Fruit fly (Drosophila melanogaster) whole organism, embryonic: ENCODE results near the gene Cpr62Bc.

Experiments used
- Asciz ChIP-seq: fragments of 200-800 bp; sonication (Bioruptor generic); optimal IDR thresholded peaks from 2 replicates; lab custom pipeline; 2017; ENCODE audit warnings: missing biosample characterization, mild to moderate bottlenecking, missing genetic modification characterization, missing genetic modification reagents
- Atf6 ChIP-seq: fragments of 200-800 bp; sonication (Bioruptor generic); IDR thresholded peaks from 2 replicates; pipeline ENCODE4 v1.3.6; 2022; ENCODE audit warnings: missing biosample characterization, missing genetic modification characterization
- CG10979 ChIP-seq: fragments of 200-800 bp; sonication (Bioruptor generic); optimal IDR thresholded peaks from 2 replicates; lab custom pipeline; 2018; ENCODE audit warnings: missing biosample characterization, mild to moderate bottlenecking, missing genetic modification characterization, moderate library complexity
- CG12071 ChIP-seq: fragments of 200-800 bp; sonication (Bioruptor generic); optimal IDR thresholded peaks from 3 replicates; lab custom pipeline; 2018; ENCODE audit warnings: missing biosample characterization, mild to moderate bottlenecking, missing genetic modification characterization
- CG15514 ChIP-seq: fragments of 200-800 bp; sonication (Bioruptor generic); optimal IDR thresholded peaks from 3 replicates; lab custom pipeline; 2017; ENCODE audit warnings: missing biosample characterization, missing genetic modification characterization, mild to moderate bottlenecking, moderate library complexity, missing genetic modification reagents
- CG15601 ChIP-seq: fragments of 200-800 bp; sonication (Bioruptor generic); optimal IDR thresholded peaks from 3 replicates; lab custom pipeline; 2019; ENCODE audit warnings: missing biosample characterization, mild to moderate bottlenecking, missing genetic modification characterization, moderate library complexity
- CG17328 ChIP-seq: fragments of 200-800 bp; sonication (Bioruptor generic); IDR thresholded peaks from 2 replicates; pipeline ENCODE4 v1.3.6; 2022; ENCODE audit warnings: missing biosample characterization, missing genetic modification characterization
- CG17829 ChIP-seq: fragments of 200-800 bp; optimal IDR thresholded peaks from 2 replicates; lab custom pipeline; 2019; ENCODE audit warnings: missing biosample characterization, mild to moderate bottlenecking, missing genetic modification characterization, moderate library complexity
- CG18599 ChIP-seq: fragments of 200-800 bp; sonication (Bioruptor generic); optimal IDR thresholded peaks from 3 replicates; lab custom pipeline; 2017; ENCODE audit warnings: missing biosample characterization, missing genetic modification characterization, mild to moderate bottlenecking, moderate library complexity, missing genetic modification reagents
- CG18764 ChIP-seq: fragments of 200-800 bp; sonication (Bioruptor generic); optimal IDR thresholded peaks from 3 replicates; lab custom pipeline; 2016; ENCODE audit warnings: missing biosample characterization, missing genetic modification characterization
- CG31441 ChIP-seq: fragments of 200-800 bp; sonication (Bioruptor generic); IDR thresholded peaks from 2 replicates; pipeline ENCODE4 v1.3.6; 2022; ENCODE audit warnings: missing biosample characterization, missing genetic modification characterization
- CG4282 ChIP-seq: fragments of 200-800 bp; sonication (Bioruptor generic); optimal IDR thresholded peaks from 2 replicates; lab custom pipeline; 2016; ENCODE audit warnings: missing biosample characterization, missing genetic modification characterization
- CG4617 ChIP-seq: fragments of 200-800 bp; sonication (Bioruptor generic); optimal IDR thresholded peaks from 3 replicates; lab custom pipeline; 2016; ENCODE audit warnings: missing biosample characterization, missing genetic modification characterization, borderline replicate concordance
- CG6689 ChIP-seq: fragments of 200-800 bp; sonication (Bioruptor generic); IDR thresholded peaks from 2 replicates; pipeline ENCODE4 v1.3.6; 2022; ENCODE audit warnings: missing biosample characterization, missing genetic modification characterization
- CG7839 ChIP-seq: fragments of 200-800 bp; sonication (Bioruptor generic); optimal IDR thresholded peaks from 3 replicates; lab custom pipeline; 2018; ENCODE audit warnings: missing biosample characterization, mild to moderate bottlenecking, missing genetic modification characterization, moderate library complexity
- CG8388 ChIP-seq: fragments of 200-800 bp; sonication (Bioruptor generic); optimal IDR thresholded peaks from 2 replicates; lab custom pipeline; 2019; ENCODE audit warnings: missing biosample characterization, mild to moderate bottlenecking, missing genetic modification characterization, moderate library complexity
- CkIIα-i1 ChIP-seq: fragments of 200-800 bp; sonication (Bioruptor generic); IDR thresholded peaks from 2 replicates; pipeline ENCODE4 v1.3.6; 2022; ENCODE audit warnings: missing biosample characterization, missing genetic modification characterization
- Gug ChIP-seq: fragments of 200-800 bp; sonication (Bioruptor generic); IDR thresholded peaks from 4 replicates; pipeline ENCODE4 v1.3.6; 2022; ENCODE audit warnings: missing biosample characterization, missing genetic modification characterization
- H2.0 ChIP-seq: fragments of 200-800 bp; sonication (Bioruptor generic); IDR thresholded peaks from 2 replicates; pipeline ENCODE4 v1.3.6; 2022; ENCODE audit warnings: missing biosample characterization, missing genetic modification characterization
- Jarid2 ChIP-seq: fragments of 200-800 bp; sonication (Bioruptor generic); optimal IDR thresholded peaks from 3 replicates; lab custom pipeline; 2017; ENCODE audit warnings: mild to moderate bottlenecking, missing biosample characterization, missing genetic modification reagents, missing genetic modification characterization
- MBD-R2 ChIP-seq: fragments of 200-800 bp; sonication (Bioruptor generic); IDR thresholded peaks from 2 replicates; pipeline ENCODE4 v1.3.6; 2022; ENCODE audit warnings: missing biosample characterization, missing genetic modification characterization
- Mes4 ChIP-seq: fragments of 200-800 bp; sonication (Bioruptor generic); optimal IDR thresholded peaks from 2 replicates; lab custom pipeline; 2016; ENCODE audit warnings: missing biosample characterization, missing genetic modification characterization
- NFAT ChIP-seq: fragments of 200-800 bp; sonication (Bioruptor generic); IDR thresholded peaks from 2 replicates; pipeline ENCODE4 v1.3.6; 2022; ENCODE audit warnings: missing biosample characterization, missing genetic modification characterization
- Neu2 ChIP-seq: fragments of 200-800 bp; sonication (Bioruptor generic); optimal IDR thresholded peaks from 3 replicates; lab custom pipeline; 2016; ENCODE audit warnings: missing biosample characterization, missing genetic modification characterization, borderline replicate concordance
- Poxn ChIP-seq: fragments of 200-800 bp; sonication (Bioruptor generic); IDR thresholded peaks from 2 replicates; pipeline ENCODE4 v1.3.6; 2022; ENCODE audit warnings: missing biosample characterization, missing genetic modification characterization
- Rfx ChIP-seq: fragments of 200-800 bp; sonication (Bioruptor generic); IDR thresholded peaks from 2 replicates; pipeline ENCODE4 v1.3.6; 2022; ENCODE audit warnings: missing biosample characterization, missing genetic modification characterization
- Sox100B ChIP-seq: fragments of 200-800 bp; sonication (Bioruptor generic); optimal IDR thresholded peaks from 3 replicates; lab custom pipeline; 2018; ENCODE audit warnings: missing biosample characterization, mild to moderate bottlenecking, missing genetic modification characterization
- Spps ChIP-seq: fragments of 200-800 bp; sonication (Bioruptor generic); optimal IDR thresholded peaks from 2 replicates; lab custom pipeline; 2018; ENCODE audit warnings: missing biosample characterization, mild to moderate bottlenecking, missing genetic modification characterization
- YL-1 ChIP-seq: fragments of 200-800 bp; sonication (Bioruptor generic); optimal IDR thresholded peaks from 3 replicates; lab custom pipeline; 2017; ENCODE audit warnings: missing biosample characterization, mild to moderate bottlenecking, missing genetic modification characterization
- chm ChIP-seq: fragments of 200-800 bp; sonication (Bioruptor generic); IDR thresholded peaks from 2 replicates; pipeline ENCODE4 v1.3.6; 2022; ENCODE audit warnings: missing biosample characterization, missing genetic modification characterization
- corto ChIP-seq: fragments of 200-800 bp; sonication (Bioruptor generic); optimal IDR thresholded peaks from 2 replicates; lab custom pipeline; 2016; ENCODE audit warnings: missing biosample characterization, mild to moderate bottlenecking, missing genetic modification characterization, moderate library complexity
- crp ChIP-seq, 2 experiments: fragments of 200-800 bp; sonication (Bioruptor generic); optimal IDR thresholded peaks; 2 replicates in 1 of 2; 3 replicates in 1 of 2; lab custom pipeline; 2017; ENCODE audit warnings: missing biosample characterization in 2 of 2, missing genetic modification characterization in 2 of 2, mild to moderate bottlenecking in 1 of 2, moderate library complexity in 1 of 2
- ewg ChIP-seq: fragments of 200-800 bp; sonication (Bioruptor generic); optimal IDR thresholded peaks from 3 replicates; lab custom pipeline; 2017; ENCODE audit warnings: mild to moderate bottlenecking, missing biosample characterization, missing genetic modification reagents, missing genetic modification characterization
- fd102C ChIP-seq: fragments of 200-800 bp; sonication (Bioruptor generic); optimal IDR thresholded peaks from 2 replicates; lab custom pipeline; 2018; ENCODE audit warnings: missing biosample characterization, mild to moderate bottlenecking, missing genetic modification characterization, moderate library complexity
- fd64A ChIP-seq: fragments of 200-800 bp; sonication (Bioruptor generic); optimal IDR thresholded peaks from 3 replicates; lab custom pipeline; 2018; ENCODE audit warnings: missing biosample characterization, mild to moderate bottlenecking, missing genetic modification characterization
- fd96Cb ChIP-seq: fragments of 200-800 bp; sonication (Bioruptor generic); optimal IDR thresholded peaks from 2 replicates; lab custom pipeline; 2018; ENCODE audit warnings: missing biosample characterization, mild to moderate bottlenecking, missing genetic modification characterization, moderate library complexity
- grau ChIP-seq: fragments of 200-800 bp; optimal IDR thresholded peaks from 3 replicates; lab custom pipeline; 2019; ENCODE audit warnings: missing biosample characterization, mild to moderate bottlenecking, missing genetic modification characterization, moderate library complexity
- grn ChIP-seq: fragments of 200-800 bp; sonication (Bioruptor generic); optimal IDR thresholded peaks from 3 replicates; lab custom pipeline; 2017; ENCODE audit warnings: missing biosample characterization, missing genetic modification characterization
- klu ChIP-seq: fragments of 200-800 bp; sonication (Bioruptor generic); IDR thresholded peaks from 2 replicates; pipeline ENCODE4 v1.3.6; 2022; ENCODE audit warnings: missing biosample characterization, missing genetic modification characterization
- luna ChIP-seq: fragments of 200-800 bp; sonication (Bioruptor generic); optimal IDR thresholded peaks from 2 replicates; lab custom pipeline; 2016; ENCODE audit warnings: missing biosample characterization, missing genetic modification characterization
- nerfin-1 ChIP-seq: fragments of 200-800 bp; sonication (Bioruptor generic); optimal IDR thresholded peaks from 3 replicates; lab custom pipeline; 2019; ENCODE audit warnings: missing biosample characterization, mild to moderate bottlenecking, missing genetic modification characterization, moderate library complexity
- nom ChIP-seq: fragments of 200-800 bp; sonication (Bioruptor generic); optimal IDR thresholded peaks from 2 replicates; lab custom pipeline; 2017; ENCODE audit warnings: missing biosample characterization, missing genetic modification characterization, mild to moderate bottlenecking, moderate library complexity, missing genetic modification reagents
- pros ChIP-seq: fragments of 200-800 bp; sonication (Bioruptor generic); optimal IDR thresholded peaks from 3 replicates; lab custom pipeline; 2019; ENCODE audit warnings: missing biosample characterization, mild to moderate bottlenecking, missing genetic modification characterization, moderate library complexity
- scrt ChIP-seq: fragments of 200-800 bp; sonication (Bioruptor generic); optimal IDR thresholded peaks from 2 replicates; lab custom pipeline; 2018; ENCODE audit warnings: missing biosample characterization, mild to moderate bottlenecking, missing genetic modification characterization, moderate library complexity
- sob ChIP-seq: fragments of 200-800 bp; sonication (Bioruptor generic); IDR thresholded peaks from 2 replicates; pipeline ENCODE4 v1.3.6; 2022; ENCODE audit warnings: missing biosample characterization, missing genetic modification characterization
- tap ChIP-seq: fragments of 200-800 bp; optimal IDR thresholded peaks from 3 replicates; lab custom pipeline; 2019; ENCODE audit warnings: missing biosample characterization, mild to moderate bottlenecking, missing genetic modification characterization, moderate library complexity
- unc-4 ChIP-seq: fragments of 200-800 bp; sonication (Bioruptor generic); IDR thresholded peaks from 2 replicates; pipeline ENCODE4 v1.3.6; 2022; ENCODE audit warnings: missing biosample characterization, missing genetic modification characterization; ENCODE audit not compliant: partially characterized antibody
- unpg ChIP-seq: fragments of 200-800 bp; sonication (Bioruptor generic); optimal IDR thresholded peaks from 3 replicates; lab custom pipeline; 2018; ENCODE audit warnings: missing biosample characterization, mild to moderate bottlenecking, missing genetic modification characterization, moderate library complexity
- vvl ChIP-seq: fragments of 200-800 bp; sonication (Bioruptor generic); IDR thresholded peaks from 2 replicates; pipeline ENCODE4 v1.3.6; 2022; ENCODE audit warnings: missing biosample characterization, missing genetic modification characterization
- wdn ChIP-seq: fragments of 200-800 bp; sonication (Bioruptor generic); IDR thresholded peaks from 2 replicates; pipeline ENCODE4 v1.3.6; 2022; ENCODE audit warnings: missing biosample characterization, missing genetic modification characterization

Cpr62Bc gene

DNA sequence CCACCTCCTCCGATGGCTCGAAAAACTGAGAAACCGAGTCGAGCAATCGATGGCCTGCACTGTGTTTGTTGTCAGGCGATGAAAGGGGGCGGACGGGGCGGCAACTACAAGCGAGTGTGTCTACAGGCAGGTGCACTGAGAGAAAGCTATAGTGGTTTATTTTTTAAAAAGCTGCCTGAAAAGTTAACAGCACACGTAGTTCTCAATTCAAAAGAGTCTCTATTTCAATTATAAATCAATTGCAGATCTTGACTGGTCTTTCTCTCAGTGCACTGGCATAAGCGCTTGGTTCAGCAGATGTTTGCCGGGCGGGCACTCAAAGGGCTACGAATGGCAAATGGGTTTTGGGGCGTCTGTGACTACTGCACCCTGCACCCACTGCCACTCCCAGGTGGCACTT is 38.8 kb upstream of the Cpr62Bc start (continued):
- TF ChIP-seq ewg (GFP tag; lab: Kevin White, UChicago) (no peak), H2.0 (GFP tag; lab: Robert Waterston, UW) (0 out of 2 replicates have a peak, but pooled peaks have one; percentile 3), Poxn (GFP tag; lab: Robert Waterston, UW) (no peak), CG31441 (GFP tag; lab: Robert Waterston, UW) (0 out of 2 replicates have a peak, but pooled peaks have one; percentile 22), crp (GFP tag; optimal IDR thresholded peaks at IDR 0.05; lab: Kevin White, UChicago) (no peak), Asciz (no peak), Atf6 (GFP tag; lab: Robert Waterston, UW) (0 out of 2 replicates have a peak, but pooled peaks have one; percentile 46), Mes4 (no peak), tap (no peak), corto (GFP tag; lab: Kevin White, UChicago) (no peak), fd96Cb (tag; lab: Kevin White, UChicago) (peak; percentile 33), CG17829 (peak; percentile 17), nerfin-1 (tag; lab: Kevin White, UChicago) (no peak), CG12071 (GFP tag; lab: Kevin White, UChicago) (peak; percentile 46), CG4617 (GFP tag; lab: Kevin White, UChicago) (no peak), NFAT (GFP tag; lab: Robert Waterston, UW) (no peak), unpg (no peak), chm (no peak), Jarid2 (GFP tag; lab: Kevin White, UChicago) (no peak), sob (GFP tag; lab: Robert Waterston, UW) (peak; percentile 49; the same call in 1 of the 2 replicates), CG17328 (GFP tag; lab: Robert Waterston, UW) (no peak), wdn (no peak), fd102C (GFP tag; lab: Kevin White, UChicago) (no peak), grn (GFP tag; lab: Kevin White, UChicago) (no peak), CG4282 (GFP tag; lab: Kevin White, UChicago) (no peak), Neu2 (GFP tag; lab: Kevin White, UChicago) (no peak), CG7839 (tag; lab: Kevin White, UChicago) (peak; percentile 41), klu (GFP tag; lab: Robert Waterston, UW) (peak; percentile 44; the same call in 1 of the 2 replicates), CG18764 (GFP tag; lab: Kevin White, UChicago) (no peak), YL-1 (GFP tag; lab: Kevin White, UChicago) (no peak), pros (GFP tag; lab: Kevin White, UChicago) (no peak), unc-4 (GFP tag; lab: Robert Waterston, UW) (no peak), CG8388 (GFP tag; lab: Kevin White, UChicago) (no peak), scrt (GFP tag; lab: Kevin White, UChicago) (no peak), CG18599 (GFP tag; lab: Kevin White, UChicago) (peak; percentile 59), vvl (peak; percentile 80), CkIIα-i1 (GFP tag; lab: Robert Waterston, UW) (no peak), grau (peak; percentile 4), MBD-R2 (GFP tag; lab: Robert Waterston, UW) (no peak), Spps (tag; lab: Kevin White, UChicago) (no peak), Sox100B (GFP tag; lab: Kevin White, UChicago) (no peak), luna (no peak), fd64A (GFP tag; lab: Kevin White, UChicago) (no peak), CG15601 (tag; lab: Kevin White, UChicago) (no peak), CG6689 (peak; percentile 39; the same call in 1 of the 2 replicates), Rfx (GFP tag; lab: Robert Waterston, UW) (peak; percentile 78), CG10979 (tag; lab: Kevin White, UChicago) (peak; percentile 16), nom (GFP tag; lab: Kevin White, UChicago) (no peak), Gug (peak; percentile 54; the same call in 3 of the 4 replicates), CG15514 (peak; percentile 44)
